Worm (Caenorhabditis elegans) whole organism, midembryonic: ENCODE results near the gene Y49F6A.5.

Source experiments
- T22C8.4 ChIP-seq: fragments of 200-800 bp; sonication (Bioruptor generic); IDR thresholded peaks from 2 replicates; pipeline ENCODE4 v1.3.6; 2022; ENCODE audit warnings: missing genetic modification characterization, missing compliant biosample characterization
- cog-1 ChIP-seq: sonication (generic microtip); optimal IDR thresholded peaks from 2 replicates; lab custom pipeline; 2016; ENCODE audit warnings: missing genetic modification characterization, missing compliant biosample characterization

DNA sequence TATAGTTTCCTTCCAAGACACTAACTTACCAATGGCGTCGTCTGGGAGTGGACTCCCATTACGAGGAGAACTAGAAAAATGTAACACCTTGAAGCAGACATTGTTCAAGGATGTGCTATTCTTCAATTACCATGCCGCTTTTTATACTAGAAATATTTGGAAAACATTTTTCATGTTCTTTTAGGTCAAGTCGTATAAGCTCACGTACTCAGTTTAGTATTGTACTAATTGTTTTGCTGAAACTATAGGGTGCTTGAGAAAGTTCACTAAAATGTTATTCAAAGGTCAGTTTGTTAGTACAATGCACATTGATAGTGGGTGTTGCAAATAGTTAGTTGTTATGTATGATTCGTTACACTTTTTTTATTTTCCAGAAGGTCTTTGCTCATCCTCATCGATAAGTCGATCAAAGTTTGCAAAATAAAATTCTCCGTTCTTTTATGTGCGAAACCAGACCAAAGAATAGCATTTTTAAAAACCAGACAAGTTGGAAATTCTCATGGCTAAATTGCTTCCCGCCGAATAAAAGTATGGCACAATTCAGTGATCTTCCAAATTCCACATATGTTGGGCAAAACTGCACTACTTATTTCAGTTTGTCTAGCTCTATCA is 38.6 kb downstream of the Y49F6A.5 start, which contains the start of the genes clec-128 and clec-129:
- TF ChIP-seq T22C8.4 (GFP tag; lab: Robert Waterston, UW) (no peak), cog-1 (tag; lab: Kevin White, UChicago) (no peak)
